Fruit fly (Drosophila melanogaster) S2 (cell line): ENCODE measurements around the gene CG31126.

Experiments
- CG8478 ChIP-seq: fragments of >200 bp; optimal IDR thresholded peaks from 2 replicates; lab custom pipeline; 2018
- CTCF ChIP-seq, 2 experiments: fragments of >200 bp; optimal IDR thresholded peaks; 2 replicates each; lab custom pipeline; 2018

dm6 chr3R:24667538-24668207 lies 8.3 kb downstream of the CG31126 start:
- TF ChIP-seq CG8478, result no peak
- TF ChIP-seq CTCF (optimal IDR thresholded peaks at IDR 0.05; lab: Kevin White, UChicago), result no peak
